Fruit fly (Drosophila melanogaster) whole organism, adult: Measurements from ENCODE around the gene PEK.

ENCODE experiments used
- CG11617 ChIP-seq: fragments of 200-800 bp; sonication (Bioruptor generic); optimal IDR thresholded peaks from 2 replicates; lab custom pipeline; 2017; ENCODE audit warnings: mild to moderate bottlenecking, missing biosample characterization, missing genetic modification reagents, missing genetic modification characterization
- CG7045 ChIP-seq: fragments of 200-800 bp; sonication (Bioruptor generic); optimal IDR thresholded peaks from 2 replicates; lab custom pipeline; 2017; ENCODE audit warnings: missing biosample characterization, mild to moderate bottlenecking, missing genetic modification characterization
- Clk ChIP-seq: fragments of 200-800 bp; sonication (Bioruptor generic); optimal IDR thresholded peaks from 2 replicates; lab custom pipeline; 2017; ENCODE audit warnings: missing biosample characterization, missing genetic modification characterization
- pad ChIP-seq: fragments of 200-800 bp; sonication (Bioruptor generic); optimal IDR thresholded peaks from 3 replicates; lab custom pipeline; 2017; ENCODE audit warnings: missing biosample characterization, missing genetic modification characterization, mild to moderate bottlenecking, moderate library complexity, missing genetic modification reagents
- toe ChIP-seq: fragments of 200-800 bp; sonication (Bioruptor generic); optimal IDR thresholded peaks from 2 replicates; lab custom pipeline; 2016; ENCODE audit warnings: missing biosample characterization, missing genetic modification characterization

dm6 chr3R:5470586-5471283 is 6.2 kb upstream of the PEK start, which contains the start of the genes mRpL44 and Snr1:
- TF ChIP-seq pad (GFP tag; lab: Kevin White, UChicago), result peak; percentile 72
- TF ChIP-seq CG11617 (GFP tag; lab: Kevin White, UChicago), result peak; percentile 76
- TF ChIP-seq CG7045 (GFP tag; lab: Kevin White, UChicago), result peak; percentile 65
- TF ChIP-seq Clk (GFP tag; lab: Kevin White, UChicago), result no peak
- no peak for TF ChIP-seq toe
